Fruit fly (Drosophila melanogaster) whole organism, embryonic: ENCODE measurements around the gene Hip1.

Experiments used
- Atf6 ChIP-seq: fragments of 200-800 bp; sonication (Bioruptor generic); IDR thresholded peaks from 2 replicates; pipeline ENCODE4 v1.3.6; 2022; ENCODE audit warnings: missing biosample characterization, missing genetic modification characterization
- Awh ChIP-seq: fragments of 200-800 bp; sonication (Bioruptor generic); IDR thresholded peaks from 2 replicates; pipeline ENCODE4, ENCODE4 v1.3.6; 2022; ENCODE audit warnings: missing biosample characterization, missing genetic modification characterization
- B-H1 ChIP-seq: fragments of 200-800 bp; sonication (Bioruptor generic); IDR thresholded peaks from 3 replicates; pipeline ENCODE4 v1.3.6; 2022; ENCODE audit warnings: missing biosample characterization, missing genetic modification characterization
- CG10209 ChIP-seq: fragments of 200-800 bp; sonication (Bioruptor generic); optimal IDR thresholded peaks from 3 replicates; lab custom pipeline; 2017; ENCODE audit warnings: missing biosample characterization, mild to moderate bottlenecking, missing genetic modification characterization, missing genetic modification reagents
- CG10654 ChIP-seq: fragments of 200-800 bp; sonication (Bioruptor generic); optimal IDR thresholded peaks from 2 replicates; lab custom pipeline; 2016; ENCODE audit warnings: missing biosample characterization, missing genetic modification characterization
- CG11456 ChIP-seq: fragments of 200-800 bp; sonication (Bioruptor generic); IDR thresholded peaks from 3 replicates; pipeline ENCODE4 v1.3.6; 2022; ENCODE audit warnings: missing biosample characterization, missing genetic modification characterization
- CG11560 ChIP-seq: fragments of 200-800 bp; sonication (Bioruptor generic); IDR thresholded peaks from 3 replicates; pipeline ENCODE4 v1.3.6; 2022; ENCODE audit warnings: missing biosample characterization, missing genetic modification characterization
- CG12219 ChIP-seq: fragments of 200-800 bp; sonication (Bioruptor generic); optimal IDR thresholded peaks from 3 replicates; lab custom pipeline; 2018; ENCODE audit warnings: missing biosample characterization, mild to moderate bottlenecking, missing genetic modification characterization
- CG13775 ChIP-seq: fragments of 200-800 bp; sonication (Bioruptor generic); optimal IDR thresholded peaks from 3 replicates; lab custom pipeline; 2017; ENCODE audit warnings: missing biosample characterization, mild to moderate bottlenecking, missing genetic modification characterization
- CG14860 ChIP-seq: fragments of 200-800 bp; sonication (Bioruptor generic); IDR thresholded peaks from 3 replicates; pipeline ENCODE4 v1.3.6; 2022; ENCODE audit warnings: missing biosample characterization, missing genetic modification characterization; ENCODE audit not compliant: partially characterized antibody
- CG1529 ChIP-seq: fragments of 200-800 bp; sonication (Bioruptor generic); optimal IDR thresholded peaks from 3 replicates; lab custom pipeline; 2018; ENCODE audit warnings: missing biosample characterization, missing genetic modification characterization
- CG17186 ChIP-seq: fragments of 200-800 bp; sonication (Bioruptor generic); optimal IDR thresholded peaks from 3 replicates; lab custom pipeline; 2017; ENCODE audit warnings: missing biosample characterization, missing genetic modification reagents, missing genetic modification characterization
- CG17829 ChIP-seq: fragments of 200-800 bp; optimal IDR thresholded peaks from 2 replicates; lab custom pipeline; 2019; ENCODE audit warnings: missing biosample characterization, mild to moderate bottlenecking, missing genetic modification characterization, moderate library complexity
- CG2116 ChIP-seq: fragments of 200-800 bp; sonication (Bioruptor generic); optimal IDR thresholded peaks from 3 replicates; lab custom pipeline; 2018; ENCODE audit warnings: missing biosample characterization, mild to moderate bottlenecking, missing genetic modification characterization
- CG2202 ChIP-seq: fragments of 200-800 bp; sonication (Bioruptor generic); optimal IDR thresholded peaks from 2 replicates; lab custom pipeline; 2018; ENCODE audit warnings: missing biosample characterization, mild to moderate bottlenecking, missing genetic modification characterization
- CG31365 ChIP-seq: fragments of 200-800 bp; sonication (Bioruptor generic); optimal IDR thresholded peaks from 2 replicates; lab custom pipeline; 2018; ENCODE audit warnings: missing biosample characterization, mild to moderate bottlenecking, missing genetic modification characterization
- CG34224 ChIP-seq: fragments of 200-800 bp; sonication (Bioruptor generic); IDR thresholded peaks from 3 replicates; pipeline ENCODE4 v1.3.6; 2022; ENCODE audit warnings: missing biosample characterization, missing genetic modification characterization; ENCODE audit not compliant: partially characterized antibody
- CG4404 ChIP-seq: fragments of 200-800 bp; sonication (Bioruptor generic); IDR thresholded peaks from 2 replicates; pipeline ENCODE4 v1.3.6; 2022; ENCODE audit warnings: missing biosample characterization, missing genetic modification characterization
- CG6689 ChIP-seq: fragments of 200-800 bp; sonication (Bioruptor generic); IDR thresholded peaks from 2 replicates; pipeline ENCODE4 v1.3.6; 2022; ENCODE audit warnings: missing biosample characterization, missing genetic modification characterization
- CG6765 ChIP-seq: fragments of 200-800 bp; sonication (Bioruptor generic); optimal IDR thresholded peaks from 3 replicates; lab custom pipeline; 2017; ENCODE audit warnings: missing biosample characterization, mild to moderate bottlenecking, missing genetic modification characterization
- CG6791 ChIP-seq: fragments of 200-800 bp; sonication (Bioruptor generic); IDR thresholded peaks from 3 replicates; pipeline ENCODE4 v1.3.6; 2022; ENCODE audit warnings: missing biosample characterization, missing genetic modification characterization; ENCODE audit not compliant: partially characterized antibody
- CG6854 ChIP-seq: fragments of 200-800 bp; sonication (Bioruptor generic); optimal IDR thresholded peaks from 3 replicates; lab custom pipeline; 2017; ENCODE audit warnings: missing biosample characterization, mild to moderate bottlenecking, missing genetic modification characterization
- CG8290 ChIP-seq, 3 experiments: fragments of 200-800 bp; sonication (Bioruptor generic); optimal IDR thresholded peaks; 2 replicates each; lab custom pipeline; 2016 to 2019; ENCODE audit warnings: missing biosample characterization in 3 of 3, missing genetic modification characterization in 3 of 3, mild to moderate bottlenecking in 2 of 3, moderate library complexity in 1 of 3
- Dad ChIP-seq: fragments of 200-800 bp; sonication (Bioruptor generic); optimal IDR thresholded peaks from 3 replicates; lab custom pipeline; 2016; ENCODE audit warnings: missing biosample characterization, missing genetic modification characterization
- Drgx ChIP-seq: fragments of 200-800 bp; sonication (Bioruptor generic); IDR thresholded peaks from 2 replicates; pipeline ENCODE4 v1.3.6; 2022; ENCODE audit warnings: missing biosample characterization, missing genetic modification characterization
- E2f1 ChIP-seq: fragments of 200-800 bp; sonication (Bioruptor generic); IDR thresholded peaks from 2 replicates; pipeline ENCODE4 v1.3.6; 2022; ENCODE audit warnings: missing biosample characterization, missing genetic modification characterization
- HmgZ ChIP-seq: fragments of 200-800 bp; sonication (Bioruptor generic); optimal IDR thresholded peaks from 2 replicates; lab custom pipeline; 2018; ENCODE audit warnings: missing biosample characterization, mild to moderate bottlenecking, missing genetic modification characterization
- Meics ChIP-seq: fragments of 200-800 bp; sonication (Bioruptor generic); optimal IDR thresholded peaks from 2 replicates; lab custom pipeline; 2017; ENCODE audit warnings: missing biosample characterization, mild to moderate bottlenecking, missing genetic modification characterization
- Myb ChIP-seq: fragments of 200-800 bp; sonication (Bioruptor generic); optimal IDR thresholded peaks from 2 replicates; lab custom pipeline; 2016; ENCODE audit warnings: missing biosample characterization, missing genetic modification characterization
- Poxn ChIP-seq: fragments of 200-800 bp; sonication (Bioruptor generic); IDR thresholded peaks from 2 replicates; pipeline ENCODE4 v1.3.6; 2022; ENCODE audit warnings: missing biosample characterization, missing genetic modification characterization
- Tbp ChIP-seq: fragments of >200 bp; optimal IDR thresholded peaks from 2 replicates; lab custom pipeline; 2018; ENCODE audit warnings: missing biosample characterization, missing genetic modification characterization
- ato ChIP-seq: fragments of 200-800 bp; sonication (Bioruptor generic); IDR thresholded peaks from 2 replicates; pipeline ENCODE4 v1.3.6; 2022; ENCODE audit warnings: missing biosample characterization, missing genetic modification characterization; ENCODE audit not compliant: partially characterized antibody
- bab2 ChIP-seq: fragments of 200-800 bp; sonication (Bioruptor generic); optimal IDR thresholded peaks from 2 replicates; lab custom pipeline; 2016; ENCODE audit warnings: missing biosample characterization, missing genetic modification characterization
- bigmax ChIP-seq: fragments of 200-800 bp; sonication (Bioruptor generic); optimal IDR thresholded peaks from 2 replicates; lab custom pipeline; 2018; ENCODE audit warnings: missing biosample characterization, mild to moderate bottlenecking, missing genetic modification characterization
- dmrt99B ChIP-seq: fragments of 200-800 bp; sonication (Bioruptor generic); optimal IDR thresholded peaks from 2 replicates; lab custom pipeline; 2018; ENCODE audit warnings: missing biosample characterization, mild to moderate bottlenecking, missing genetic modification characterization, moderate library complexity
- ems ChIP-seq: fragments of 200-800 bp; sonication (Bioruptor generic); optimal IDR thresholded peaks from 3 replicates; lab custom pipeline; 2016; ENCODE audit warnings: missing biosample characterization, missing genetic modification characterization
- her ChIP-seq: fragments of 200-800 bp; sonication (Bioruptor generic); optimal IDR thresholded peaks from 2 replicates; lab custom pipeline; 2016; ENCODE audit warnings: missing biosample characterization, missing genetic modification characterization
- inv ChIP-seq: fragments of 200-800 bp; sonication (Bioruptor generic); IDR thresholded peaks from 2 replicates; pipeline ENCODE4 v1.3.6; 2022; ENCODE audit warnings: missing biosample characterization, missing genetic modification characterization; ENCODE audit not compliant: partially characterized antibody
- jigr1 ChIP-seq: fragments of 200-800 bp; sonication (Bioruptor generic); IDR thresholded peaks from 3 replicates; pipeline ENCODE4 v1.3.6; 2022; ENCODE audit warnings: missing biosample characterization, missing genetic modification characterization
- jing ChIP-seq: fragments of 200-800 bp; sonication (Bioruptor generic); optimal IDR thresholded peaks from 2 replicates; lab custom pipeline; 2018; ENCODE audit warnings: missing biosample characterization, mild to moderate bottlenecking, missing genetic modification characterization
- otp ChIP-seq: fragments of 200-800 bp; sonication (Bioruptor generic); IDR thresholded peaks from 3 replicates; pipeline ENCODE4, ENCODE4 v1.3.6; 2022; ENCODE audit warnings: missing biosample characterization, missing genetic modification characterization
- run ChIP-seq: fragments of 200-800 bp; sonication (Bioruptor generic); optimal IDR thresholded peaks from 3 replicates; lab custom pipeline; 2018; ENCODE audit warnings: missing biosample characterization, mild to moderate bottlenecking, missing genetic modification characterization
- sc ChIP-seq, 3 experiments: fragments of >200 bp in 2 of 3; fragments of 200-800 bp in 1 of 3; sonication (Bioruptor generic) in 1 of 3; optimal IDR thresholded peaks; 2 replicates in 2 of 3; 3 replicates in 1 of 3; lab custom pipeline; 2017; ENCODE audit warnings: mild to moderate bottlenecking in 1 of 3, missing biosample characterization in 1 of 3, missing genetic modification characterization in 1 of 3, missing genetic modification reagents in 1 of 3
- seq ChIP-seq: fragments of 200-800 bp; sonication (Bioruptor generic); IDR thresholded peaks from 2 replicates; pipeline ENCODE4 v1.3.6; 2022; ENCODE audit warnings: missing biosample characterization, missing genetic modification characterization
- sna ChIP-seq: fragments of 200-800 bp; sonication (Bioruptor generic); IDR thresholded peaks from 2 replicates; pipeline ENCODE4 v1.3.6; 2022; ENCODE audit warnings: missing biosample characterization, missing genetic modification characterization; ENCODE audit not compliant: partially characterized antibody
- so ChIP-seq: fragments of 200-800 bp; sonication (Bioruptor generic); IDR thresholded peaks from 3 replicates; pipeline ENCODE4 v1.3.6; 2022; ENCODE audit warnings: missing biosample characterization, missing genetic modification characterization
- toy ChIP-seq: fragments of 200-800 bp; sonication (Bioruptor generic); IDR thresholded peaks from 2 replicates; pipeline ENCODE4 v1.3.6; 2022; ENCODE audit warnings: missing biosample characterization, missing genetic modification characterization
- trem ChIP-seq: fragments of 200-800 bp; optimal IDR thresholded peaks from 3 replicates; lab custom pipeline; 2019; ENCODE audit warnings: missing biosample characterization, mild to moderate bottlenecking, missing genetic modification characterization, moderate library complexity
- vnd ChIP-seq: fragments of 200-800 bp; sonication (Bioruptor generic); IDR thresholded peaks from 3 replicates; pipeline ENCODE4 v1.3.6; 2022; ENCODE audit warnings: missing biosample characterization, missing genetic modification characterization; ENCODE audit not compliant: partially characterized antibody
- z ChIP-seq: fragments of 200-800 bp; sonication (Bioruptor generic); IDR thresholded peaks from 3 replicates; pipeline ENCODE4 v1.3.6; 2022; ENCODE audit warnings: missing biosample characterization, missing genetic modification characterization

Gene Hip1

dm6 chr3L:12796077-12796641 is 22.8 kb upstream of the Hip1 start (continued):
- TF ChIP-seq sc (optimal IDR thresholded peaks at IDR 0.05; lab: Kevin White, UChicago) (no peak), sc (GFP tag; optimal IDR thresholded peaks at IDR 0.05; lab: Kevin White, UChicago) (no peak), bigmax (no peak), Awh (GFP tag; lab: Robert Waterston, UW) (no peak), B-H1 (GFP tag; lab: Robert Waterston, UW) (no peak), CG11456 (GFP tag; lab: Robert Waterston, UW) (no peak), CG8290 (GFP tag; optimal IDR thresholded peaks at IDR 0.05; lab: Kevin White, UChicago) (no peak), CG8290 (tag; optimal IDR thresholded peaks at IDR 0.05; lab: Kevin White, UChicago) (peak in 1 of 2 experiments; percentile 46), Poxn (GFP tag; lab: Robert Waterston, UW) (no peak), so (GFP tag; lab: Robert Waterston, UW) (peak; percentile 42; the same call in 1 of the 3 replicates), E2f1 (peak; percentile 22; the same call in 1 of the 2 replicates), sna (no peak), CG6689 (GFP tag; lab: Robert Waterston, UW) (no peak), dmrt99B (tag; lab: Kevin White, UChicago) (no peak), CG17186 (GFP tag; lab: Kevin White, UChicago) (no peak), Meics (peak; percentile 14), ems (no peak), CG10654 (GFP tag; lab: Kevin White, UChicago) (no peak), CG1529 (GFP tag; lab: Kevin White, UChicago) (no peak), jigr1 (GFP tag; lab: Robert Waterston, UW) (no peak), run (tag; lab: Kevin White, UChicago) (no peak), HmgZ (no peak)

- no peak for TF ChIP-seq otp (GFP tag; lab: Robert Waterston, UW)
- no peak for TF ChIP-seq CG10209 (GFP tag; lab: Kevin White, UChicago)
- TF ChIP-seq toy (GFP tag; lab: Robert Waterston, UW): no peak
- TF ChIP-seq inv (GFP tag; lab: Robert Waterston, UW): peak; percentile 60
- TF ChIP-seq CG2116 (GFP tag; lab: Kevin White, UChicago): peak; percentile 29
- peak; percentile 91 for TF ChIP-seq CG34224 (GFP tag; lab: Robert Waterston, UW)
- no peak for TF ChIP-seq CG6765 (GFP tag; lab: Kevin White, UChicago)
- no peak for TF ChIP-seq seq (GFP tag; lab: Robert Waterston, UW)
- peak; percentile 84 for TF ChIP-seq CG6791 (GFP tag; lab: Robert Waterston, UW)
- no peak for TF ChIP-seq Dad (GFP tag; lab: Kevin White, UChicago)
- no peak for TF ChIP-seq CG11560 (tag; lab: Robert Waterston, UW)
- TF ChIP-seq CG13775 (GFP tag; lab: Kevin White, UChicago): no peak
- TF ChIP-seq trem (tag; lab: Kevin White, UChicago): peak; percentile 7
- TF ChIP-seq sna: peak; percentile 87
- TF ChIP-seq CG12219: no peak
- no peak for TF ChIP-seq her (GFP tag; lab: Kevin White, UChicago)
- no peak for TF ChIP-seq Tbp (GFP tag; lab: Kevin White, UChicago)
- no peak for TF ChIP-seq z (GFP tag; lab: Robert Waterston, UW)
- peak; percentile 12 for TF ChIP-seq CG17829 (tag; lab: Kevin White, UChicago)
- TF ChIP-seq bab2: no peak
- no peak for TF ChIP-seq CG31365
- peak; percentile 64 for TF ChIP-seq ato
- peak; percentile 76 for TF ChIP-seq CG14860 (GFP tag; lab: Robert Waterston, UW)
- TF ChIP-seq Drgx (GFP tag; lab: Robert Waterston, UW): no peak
- no peak for TF ChIP-seq CG2202 (tag; lab: Kevin White, UChicago)
- no peak for TF ChIP-seq CG4404 (GFP tag; lab: Robert Waterston, UW)
- no peak for TF ChIP-seq Atf6 (GFP tag; lab: Robert Waterston, UW)
- peak; percentile 72; the same call in 2 of the 3 replicates for TF ChIP-seq vnd (GFP tag; lab: Robert Waterston, UW)
- TF ChIP-seq Myb (GFP tag; lab: Kevin White, UChicago): no peak
- TF ChIP-seq CG6854: no peak
- no peak for TF ChIP-seq jing
These were observed 21.2 kb upstream of the Hip1 start for dm6 chr3L:12794532-12794931.
